Fruit fly (Drosophila melanogaster) whole organism, embryonic: ENCODE results near the gene RpLP1.

ENCODE experiments used
- Abd-B ChIP-seq: fragments of 200-800 bp; sonication (Bioruptor generic); optimal IDR thresholded peaks from 2 replicates; lab custom pipeline; 2018; ENCODE audit warnings: missing biosample characterization, mild to moderate bottlenecking, missing genetic modification characterization, moderate library complexity
- Atf3 ChIP-seq: fragments of 200-800 bp; sonication (Bioruptor generic); optimal IDR thresholded peaks from 3 replicates; lab custom pipeline; 2016; ENCODE audit warnings: missing biosample characterization, missing genetic modification characterization
- B-H1 ChIP-seq: fragments of 200-800 bp; sonication (Bioruptor generic); IDR thresholded peaks from 3 replicates; pipeline ENCODE4 v1.3.6; 2022; ENCODE audit warnings: missing biosample characterization, missing genetic modification characterization
- Blimp-1 ChIP-seq: fragments of 200-800 bp; sonication (Bioruptor generic); optimal IDR thresholded peaks from 3 replicates; lab custom pipeline; 2018; ENCODE audit warnings: missing biosample characterization, missing genetic modification characterization, mild to moderate bottlenecking, moderate library complexity, missing genetic modification reagents
- CG10565 ChIP-seq: fragments of 200-800 bp; sonication (Bioruptor generic); optimal IDR thresholded peaks from 3 replicates; lab custom pipeline; 2016; ENCODE audit warnings: missing biosample characterization, mild to moderate bottlenecking, missing genetic modification characterization
- CG11093 ChIP-seq: fragments of 200-800 bp; sonication (Bioruptor generic); IDR thresholded peaks from 3 replicates; pipeline ENCODE4 v1.3.6; 2022; ENCODE audit warnings: missing biosample characterization, missing genetic modification characterization
- CG11504 ChIP-seq: fragments of 200-800 bp; sonication (Bioruptor generic); optimal IDR thresholded peaks from 3 replicates; lab custom pipeline; 2019; ENCODE audit warnings: missing biosample characterization, mild to moderate bottlenecking, missing genetic modification characterization, moderate library complexity
- CG11723 ChIP-seq: fragments of 200-800 bp; sonication (Bioruptor generic); optimal IDR thresholded peaks from 2 replicates; lab custom pipeline; 2017; ENCODE audit warnings: missing biosample characterization, mild to moderate bottlenecking, missing genetic modification characterization
- CG1233 ChIP-seq: fragments of 200-800 bp; sonication (Bioruptor generic); optimal IDR thresholded peaks from 4 replicates; lab custom pipeline; 2018; ENCODE audit warnings: missing biosample characterization, mild to moderate bottlenecking, missing genetic modification characterization
- CG13775 ChIP-seq: fragments of 200-800 bp; sonication (Bioruptor generic); optimal IDR thresholded peaks from 3 replicates; lab custom pipeline; 2017; ENCODE audit warnings: missing biosample characterization, mild to moderate bottlenecking, missing genetic modification characterization
- CG15011 ChIP-seq: fragments of 200-800 bp; sonication (Bioruptor generic); optimal IDR thresholded peaks from 3 replicates; lab custom pipeline; 2018; ENCODE audit warnings: missing biosample characterization, mild to moderate bottlenecking, missing genetic modification characterization
- CG2678 ChIP-seq: fragments of 200-800 bp; sonication (Bioruptor generic); optimal IDR thresholded peaks from 3 replicates; lab custom pipeline; 2019; ENCODE audit warnings: missing biosample characterization, mild to moderate bottlenecking, missing genetic modification characterization, moderate library complexity
- CG2712 ChIP-seq: fragments of 200-800 bp; optimal IDR thresholded peaks from 3 replicates; lab custom pipeline; 2019; ENCODE audit warnings: missing biosample characterization, mild to moderate bottlenecking, missing genetic modification characterization, moderate library complexity
- CG2875 ChIP-seq: fragments of 200-800 bp; sonication (Bioruptor generic); optimal IDR thresholded peaks from 2 replicates; lab custom pipeline; 2017; ENCODE audit warnings: missing biosample characterization, mild to moderate bottlenecking, missing genetic modification characterization, missing genetic modification reagents
- CG3163 ChIP-seq: fragments of 200-800 bp; sonication (Bioruptor generic); optimal IDR thresholded peaks from 3 replicates; lab custom pipeline; 2016; ENCODE audit warnings: missing biosample characterization, missing genetic modification characterization
- CG3281 ChIP-seq: fragments of 200-800 bp; sonication (Bioruptor generic); optimal IDR thresholded peaks from 3 replicates; lab custom pipeline; 2017; ENCODE audit warnings: missing biosample characterization, mild to moderate bottlenecking, missing genetic modification characterization
- CG3726 ChIP-seq: fragments of 200-800 bp; sonication (Bioruptor generic); IDR thresholded peaks from 3 replicates; pipeline ENCODE4, ENCODE4 v1.3.6; 2022; ENCODE audit warnings: missing biosample characterization, missing genetic modification characterization
- CG6254 ChIP-seq: fragments of 200-800 bp; sonication (Bioruptor generic); optimal IDR thresholded peaks from 3 replicates; lab custom pipeline; 2017; ENCODE audit warnings: mild to moderate bottlenecking, missing biosample characterization, missing genetic modification reagents, missing genetic modification characterization
- CG6272 ChIP-seq: fragments of 200-800 bp; sonication (Bioruptor generic); IDR thresholded peaks from 2 replicates; pipeline ENCODE4 v1.3.6; 2022; ENCODE audit warnings: missing biosample characterization, missing genetic modification characterization
- CG7271 ChIP-seq: fragments of 200-800 bp; sonication (Bioruptor generic); optimal IDR thresholded peaks from 2 replicates; lab custom pipeline; 2018; ENCODE audit warnings: missing biosample characterization, mild to moderate bottlenecking, missing genetic modification characterization, moderate library complexity
- CG7786 ChIP-seq: fragments of 200-800 bp; sonication (Bioruptor generic); optimal IDR thresholded peaks from 2 replicates; lab custom pipeline; 2016; ENCODE audit warnings: missing biosample characterization, missing genetic modification characterization
- CG7928 ChIP-seq: fragments of 200-800 bp; sonication (Bioruptor generic); optimal IDR thresholded peaks from 2 replicates; lab custom pipeline; 2017; ENCODE audit warnings: missing biosample characterization, mild to moderate bottlenecking, missing genetic modification characterization
- CG8388 ChIP-seq: fragments of 200-800 bp; sonication (Bioruptor generic); optimal IDR thresholded peaks from 2 replicates; lab custom pipeline; 2019; ENCODE audit warnings: missing biosample characterization, mild to moderate bottlenecking, missing genetic modification characterization, moderate library complexity
- CG8944 ChIP-seq: fragments of 200-800 bp; sonication (Bioruptor generic); optimal IDR thresholded peaks from 3 replicates; lab custom pipeline; 2016; ENCODE audit warnings: missing biosample characterization, missing genetic modification characterization
- CG9727 ChIP-seq: fragments of 200-800 bp; sonication (Bioruptor generic); optimal IDR thresholded peaks from 3 replicates; lab custom pipeline; 2017; ENCODE audit warnings: missing biosample characterization, mild to moderate bottlenecking, missing genetic modification characterization
- CkIIα-i1 ChIP-seq: fragments of 200-800 bp; sonication (Bioruptor generic); IDR thresholded peaks from 2 replicates; pipeline ENCODE4 v1.3.6; 2022; ENCODE audit warnings: missing biosample characterization, missing genetic modification characterization
- E2f1 ChIP-seq: fragments of 200-800 bp; sonication (Bioruptor generic); IDR thresholded peaks from 2 replicates; pipeline ENCODE4 v1.3.6; 2022; ENCODE audit warnings: missing biosample characterization, missing genetic modification characterization
- Elba2 ChIP-seq: fragments of 200-800 bp; sonication (Bioruptor generic); optimal IDR thresholded peaks from 3 replicates; lab custom pipeline; 2016; ENCODE audit warnings: missing biosample characterization, missing genetic modification characterization
- H2.0 ChIP-seq: fragments of 200-800 bp; sonication (Bioruptor generic); IDR thresholded peaks from 2 replicates; pipeline ENCODE4 v1.3.6; 2022; ENCODE audit warnings: missing biosample characterization, missing genetic modification characterization
- HLH54F ChIP-seq: fragments of 200-800 bp; sonication (Bioruptor generic); optimal IDR thresholded peaks from 3 replicates; lab custom pipeline; 2016; ENCODE audit warnings: missing biosample characterization, missing genetic modification characterization
- Lpt ChIP-seq: fragments of >200 bp; optimal IDR thresholded peaks from 2 replicates; lab custom pipeline; 2018; ENCODE audit warnings: missing biosample characterization, missing genetic modification characterization
- Meics ChIP-seq: fragments of 200-800 bp; sonication (Bioruptor generic); optimal IDR thresholded peaks from 2 replicates; lab custom pipeline; 2017; ENCODE audit warnings: missing biosample characterization, mild to moderate bottlenecking, missing genetic modification characterization
- Mes4 ChIP-seq: fragments of 200-800 bp; sonication (Bioruptor generic); optimal IDR thresholded peaks from 2 replicates; lab custom pipeline; 2016; ENCODE audit warnings: missing biosample characterization, missing genetic modification characterization
- Mrtf ChIP-seq: fragments of 200-800 bp; sonication (Bioruptor generic); IDR thresholded peaks from 3 replicates; pipeline ENCODE4 v1.3.6; 2022; ENCODE audit warnings: missing biosample characterization, missing genetic modification characterization
- Sry-β ChIP-seq: fragments of 200-800 bp; sonication (Bioruptor generic); optimal IDR thresholded peaks from 2 replicates; lab custom pipeline; 2018; ENCODE audit warnings: missing biosample characterization, mild to moderate bottlenecking, missing genetic modification characterization, moderate library complexity
- Xrp1 ChIP-seq: fragments of 200-800 bp; sonication (Bioruptor generic); IDR thresholded peaks from 2 replicates; pipeline ENCODE4 v1.3.6; 2022; ENCODE audit warnings: missing biosample characterization, missing genetic modification characterization
- YL-1 ChIP-seq: fragments of 200-800 bp; sonication (Bioruptor generic); optimal IDR thresholded peaks from 3 replicates; lab custom pipeline; 2017; ENCODE audit warnings: missing biosample characterization, mild to moderate bottlenecking, missing genetic modification characterization
- ase ChIP-seq: fragments of 200-800 bp; sonication (Bioruptor generic); IDR thresholded peaks from 3 replicates; pipeline ENCODE4 v1.3.6; 2022; ENCODE audit warnings: missing biosample characterization, missing genetic modification characterization
- bsh ChIP-seq, 2 experiments: fragments of 200-800 bp; sonication (Bioruptor generic); optimal IDR thresholded peaks; 2 replicates each; lab custom pipeline; 2017 to 2018; ENCODE audit warnings: mild to moderate bottlenecking in 2 of 2, missing biosample characterization in 2 of 2, missing genetic modification characterization in 2 of 2, moderate library complexity in 1 of 2
- gem ChIP-seq: fragments of 200-800 bp; sonication (Bioruptor generic); optimal IDR thresholded peaks from 2 replicates; lab custom pipeline; 2019; ENCODE audit warnings: missing biosample characterization, mild to moderate bottlenecking, missing genetic modification characterization, moderate library complexity
- h ChIP-seq: fragments of >200 bp; optimal IDR thresholded peaks from 2 replicates; lab custom pipeline; 2017
- mirr ChIP-seq: fragments of 200-800 bp; sonication (Bioruptor generic); optimal IDR thresholded peaks from 3 replicates; lab custom pipeline; 2018; ENCODE audit warnings: missing biosample characterization, mild to moderate bottlenecking, missing genetic modification characterization
- prd ChIP-seq, 3 experiments: fragments of >200 bp in 2 of 3; fragments of 200-800 bp in 1 of 3; sonication (Bioruptor generic) in 1 of 3; optimal IDR thresholded peaks in 2 of 3; IDR thresholded peaks in 1 of 3; 2 replicates in 2 of 3; 3 replicates in 1 of 3; pipeline versions ENCODE4 v1.3.6 to Lab custom; 2017 to 2022; ENCODE audit warnings: missing biosample characterization in 1 of 3, missing genetic modification characterization in 1 of 3
- pros ChIP-seq: fragments of 200-800 bp; sonication (Bioruptor generic); optimal IDR thresholded peaks from 3 replicates; lab custom pipeline; 2019; ENCODE audit warnings: missing biosample characterization, mild to moderate bottlenecking, missing genetic modification characterization, moderate library complexity
- psq ChIP-seq: fragments of 200-800 bp; sonication (Bioruptor generic); optimal IDR thresholded peaks from 2 replicates; lab custom pipeline; 2017; ENCODE audit warnings: missing biosample characterization, missing genetic modification characterization
- ro ChIP-seq: fragments of 200-800 bp; sonication (Bioruptor generic); IDR thresholded peaks from 2 replicates; pipeline ENCODE4 v1.3.6; 2022; ENCODE audit warnings: missing biosample characterization, missing genetic modification characterization
- sd ChIP-seq: fragments of 200-800 bp; sonication (Bioruptor generic); optimal IDR thresholded peaks from 3 replicates; lab custom pipeline; 2018; ENCODE audit warnings: missing biosample characterization, mild to moderate bottlenecking, missing genetic modification characterization, moderate library complexity
- sqz ChIP-seq: fragments of 200-800 bp; sonication (Bioruptor generic); optimal IDR thresholded peaks from 3 replicates; lab custom pipeline; 2018; ENCODE audit warnings: missing biosample characterization, mild to moderate bottlenecking, missing genetic modification characterization
- zen ChIP-seq: fragments of 200-800 bp; sonication (Bioruptor generic); optimal IDR thresholded peaks from 3 replicates; lab custom pipeline; 2018; ENCODE audit warnings: missing biosample characterization, mild to moderate bottlenecking, missing genetic modification characterization, moderate library complexity
- zfh2 ChIP-seq: fragments of 200-800 bp; sonication (Bioruptor generic); optimal IDR thresholded peaks from 2 replicates; lab custom pipeline; 2016; ENCODE audit warnings: missing biosample characterization, missing genetic modification characterization

RpLP1 gene

dm6 chr2L:419620-420184 is at the start of gene RpLP1, which contains the start of gene CG13690 (continued):
- TF ChIP-seq sd (peak; percentile 61), CG15011 (peak; percentile 83), CG8944 (GFP tag; lab: Kevin White, UChicago) (peak; percentile 47), sqz (GFP tag; lab: Kevin White, UChicago) (peak; percentile 90), Mes4 (GFP tag; lab: Kevin White, UChicago) (peak; percentile 89), E2f1 (GFP tag; lab: Robert Waterston, UW) (0 out of 2 replicates have a peak, but pooled peaks have one; percentile 16), psq (GFP tag; lab: Kevin White, UChicago) (no peak), Sry-β (GFP tag; lab: Kevin White, UChicago) (no peak), HLH54F (GFP tag; lab: Kevin White, UChicago) (peak; percentile 31), CG2678 (tag; lab: Kevin White, UChicago) (peak; percentile 71), CG7928 (GFP tag; lab: Kevin White, UChicago) (peak; percentile 68), B-H1 (GFP tag; lab: Robert Waterston, UW) (peak; percentile 35; the same call in 1 of the 3 replicates), gem (tag; lab: Kevin White, UChicago) (peak; percentile 65), CG7271 (tag; lab: Kevin White, UChicago) (peak; percentile 91), CG10565 (GFP tag; lab: Kevin White, UChicago) (peak; percentile 3), CG6272 (GFP tag; lab: Robert Waterston, UW) (no peak), Blimp-1 (GFP tag; lab: Kevin White, UChicago) (peak; percentile 41), prd (optimal IDR thresholded peaks at IDR 0.05; lab: Kevin White, UChicago) (no peak), prd (GFP tag; IDR thresholded peaks at IDR 0.05; lab: Robert Waterston, UW) (no peak), CG1233 (GFP tag; lab: Kevin White, UChicago) (peak; percentile 79), h (lab: Kevin White, UChicago) (no peak), zfh2 (GFP tag; lab: Kevin White, UChicago) (peak; percentile 51), CG7786 (GFP tag; lab: Kevin White, UChicago) (no peak), ase (GFP tag; lab: Robert Waterston, UW) (no peak; the same call in 2 of the 3 replicates), CG8388 (GFP tag; lab: Kevin White, UChicago) (peak; percentile 70), CG9727 (GFP tag; lab: Kevin White, UChicago) (peak; percentile 93), CG3726 (no peak), Meics (GFP tag; lab: Kevin White, UChicago) (peak; percentile 91), ro (GFP tag; lab: Robert Waterston, UW) (no peak), CkIIα-i1 (GFP tag; lab: Robert Waterston, UW) (no peak), CG11723 (GFP tag; lab: Kevin White, UChicago) (peak; percentile 76), CG2875 (GFP tag; lab: Kevin White, UChicago) (peak; percentile 81), CG11504 (tag; lab: Kevin White, UChicago) (peak; percentile 76), CG3281 (GFP tag; lab: Kevin White, UChicago) (peak; percentile 88), CG2712 (tag; lab: Kevin White, UChicago) (peak; percentile 82), YL-1 (GFP tag; lab: Kevin White, UChicago) (peak; percentile 95), Xrp1 (GFP tag; lab: Robert Waterston, UW) (0 out of 2 replicates have a peak, but pooled peaks have one; percentile 34), bsh (GFP tag; optimal IDR thresholded peaks at IDR 0.05; lab: Kevin White, UChicago) (peak; percentile 35 to 47), CG3163 (GFP tag; lab: Kevin White, UChicago) (peak; percentile 41), H2.0 (GFP tag; lab: Robert Waterston, UW) (peak; percentile 23; the same call in 1 of the 2 replicates), CG6254 (GFP tag; lab: Kevin White, UChicago) (peak; percentile 21), Lpt (no peak), Abd-B (peak; percentile 43), Elba2 (GFP tag; lab: Kevin White, UChicago) (no peak), zen (tag; lab: Kevin White, UChicago) (peak; percentile 49), CG13775 (peak; percentile 91), mirr (peak; percentile 77), pros (no peak), CG11093 (no peak), Atf3 (GFP tag; lab: Kevin White, UChicago) (peak; percentile 37), Mrtf (GFP tag; lab: Robert Waterston, UW) (no peak)
